Fruit fly (Drosophila melanogaster) Kc167 (cell line): Measurements from ENCODE around the gene CG42581.

Experiments used
- Myc ChIP-seq: fragments of >200 bp; optimal IDR thresholded peaks from 2 replicates; lab custom pipeline; 2017; ENCODE audit warnings: missing external identifiers
- Sin3A ChIP-seq: fragments of >200 bp; optimal IDR thresholded peaks from 2 replicates; lab custom pipeline; 2018; ENCODE audit warnings: missing external identifiers
- h ChIP-seq: fragments of >200 bp; optimal IDR thresholded peaks from 3 replicates; lab custom pipeline; 2018; ENCODE audit warnings: missing external identifiers
- insv ChIP-seq: fragments of >200 bp; optimal IDR thresholded peaks from 3 replicates; lab custom pipeline; 2018; ENCODE audit warnings: missing external identifiers
- psq ChIP-seq: fragments of >200 bp; optimal IDR thresholded peaks from 2 replicates; lab custom pipeline; 2017; ENCODE audit warnings: missing external identifiers
- ttk ChIP-seq: sonication (Bioruptor generic); optimal IDR thresholded peaks from 2 replicates; lab custom pipeline; 2017; ENCODE audit warnings: missing external identifiers

CG42581 gene

DNA sequence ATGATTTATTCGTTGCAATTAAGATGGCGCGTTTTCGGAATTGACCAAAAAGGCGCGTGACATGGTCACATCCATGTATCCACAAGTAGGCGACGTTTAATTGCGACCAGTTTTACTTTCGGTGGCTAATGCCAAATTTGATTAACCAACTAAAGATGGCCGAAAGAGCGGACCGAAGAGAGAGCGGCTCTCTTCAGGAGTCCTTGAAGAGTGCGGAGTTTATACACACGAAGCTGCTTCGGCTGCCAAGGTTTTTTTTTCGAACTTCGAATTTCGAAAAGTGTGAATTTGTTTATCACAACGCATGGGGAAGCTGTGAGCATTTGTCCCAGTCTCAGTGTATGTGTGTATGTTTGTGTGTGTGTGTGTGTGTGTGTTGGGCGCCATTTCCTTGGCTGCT is 12.5 kb downstream of the CG42581 start:
- TF ChIP-seq psq (lab: Kevin White, UChicago) (no peak), h (lab: Kevin White, UChicago) (no peak), insv (no peak), Sin3A (no peak), Myc (lab: Kevin White, UChicago) (no peak), ttk (lab: Kevin White, UChicago) (no peak)

- TF ChIP-seq psq (lab: Kevin White, UChicago) (no peak), insv (no peak), Sin3A (no peak), ttk (lab: Kevin White, UChicago) (no peak), h (lab: Kevin White, UChicago) (no peak), Myc (lab: Kevin White, UChicago) (no peak)
Observed at dm6 chrX:20067017-20067416, 29.3 kb downstream of the CG42581 start.

dm6 chrX:20062576-20062975 is 33.7 kb downstream of the CG42581 start, which contains the start of gene Dop2R:
Gene Dop2R (minus strand): TSS chrX:20062706.
- TF ChIP-seq Myc (lab: Kevin White, UChicago), result no peak
- no peak for TF ChIP-seq psq (lab: Kevin White, UChicago)
- no peak for TF ChIP-seq insv

DNA sequence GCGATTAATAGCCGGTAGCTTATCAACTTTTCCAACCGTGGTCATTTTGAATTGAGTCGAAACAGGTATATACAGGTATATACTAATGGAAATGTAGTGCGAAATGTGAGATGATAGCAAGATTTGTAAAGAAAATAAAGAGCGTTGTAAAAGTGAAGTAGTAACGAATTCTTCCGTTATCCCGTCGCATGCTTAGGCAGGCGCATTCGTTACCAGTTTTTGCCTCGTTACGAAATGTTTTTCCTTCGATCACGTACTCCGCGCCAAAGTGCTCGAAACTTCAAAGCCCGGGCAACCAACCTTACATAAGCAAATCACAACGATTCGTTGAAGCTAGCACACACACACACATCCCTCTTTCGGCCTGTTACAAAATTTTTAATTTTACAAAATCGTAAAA is 45.3 kb downstream of the CG42581 start, which contains the start of gene CG9570:
TSS of gene CG9570 (plus strand) at position 301 of the 400 bp plus-strand sequence.
- TF ChIP-seq psq (lab: Kevin White, UChicago) (no peak), insv (no peak), Sin3A (no peak), h (lab: Kevin White, UChicago) (no peak), ttk (lab: Kevin White, UChicago) (no peak), Myc (lab: Kevin White, UChicago) (no peak)
